Fruit fly (Drosophila melanogaster) whole organism, wandering third instar larva: Measurements from ENCODE around the gene CG5149.

Experiments used
- CG32264 ChIP-seq: fragments of 200-800 bp; sonication (Bioruptor generic); optimal IDR thresholded peaks from 2 replicates; lab custom pipeline; 2016; ENCODE audit warnings: missing biosample characterization, missing genetic modification characterization
- CG9705 ChIP-seq: fragments of 200-800 bp; sonication (Bioruptor generic); optimal IDR thresholded peaks from 2 replicates; lab custom pipeline; 2018; ENCODE audit warnings: missing biosample characterization, mild to moderate bottlenecking, missing genetic modification characterization
- Dif ChIP-seq: fragments of 200-275, 200-300 bp; sonication (Bioruptor generic); optimal IDR thresholded peaks from 2 replicates; lab custom pipeline; 2018; ENCODE audit warnings: missing biosample characterization, missing genetic modification characterization; ENCODE audit not compliant: partially characterized antibody
- GATAd ChIP-seq: sonication (Bioruptor generic); optimal IDR thresholded peaks from 2 replicates; lab custom pipeline; 2016; ENCODE audit warnings: missing biosample characterization, missing genetic modification characterization
- HLH106 ChIP-seq: fragments of 200-800 bp; optimal IDR thresholded peaks from 3 replicates; lab custom pipeline; 2019; ENCODE audit warnings: missing biosample characterization, mild to moderate bottlenecking, missing genetic modification characterization, moderate library complexity
- Hnf4 ChIP-seq: fragments of 200-800 bp; sonication (Bioruptor generic); optimal IDR thresholded peaks from 2 replicates; lab custom pipeline; 2016; ENCODE audit warnings: missing biosample characterization, mild to moderate bottlenecking, missing genetic modification characterization
- Hr78 ChIP-seq: fragments of >200 bp; optimal IDR thresholded peaks from 2 replicates; lab custom pipeline; 2017; ENCODE audit warnings: missing biosample characterization, missing genetic modification characterization
- Jra ChIP-seq: sonication (Bioruptor generic); optimal IDR thresholded peaks from 2 replicates; lab custom pipeline; 2016; ENCODE audit warnings: missing biosample characterization, missing genetic modification characterization
- Mio ChIP-seq: sonication (Bioruptor generic); optimal IDR thresholded peaks from 2 replicates; lab custom pipeline; 2016; ENCODE audit warnings: missing biosample characterization, missing genetic modification characterization
- Myc ChIP-seq: fragments of >200 bp; optimal IDR thresholded peaks from 2 replicates; lab custom pipeline; 2017
- N ChIP-seq: fragments of >200 bp; optimal IDR thresholded peaks from 2 replicates; lab custom pipeline; 2018; ENCODE audit warnings: missing biosample characterization, missing external identifiers, missing genetic modification characterization
- OdsH ChIP-seq: fragments of 200-800 bp; sonication (Bioruptor generic); optimal IDR thresholded peaks from 2 replicates; lab custom pipeline; 2016; ENCODE audit warnings: missing biosample characterization, mild to moderate bottlenecking, missing genetic modification characterization
- Rel ChIP-seq, 2 experiments: fragments of 200-800 bp; sonication (Bioruptor generic) in 1 of 2; optimal IDR thresholded peaks; 2 replicates in 1 of 2; 3 replicates in 1 of 2; lab custom pipeline; 2016 to 2019; ENCODE audit warnings: mild to moderate bottlenecking in 2 of 2, missing biosample characterization in 2 of 2, missing genetic modification characterization in 2 of 2, moderate library complexity in 1 of 2
- Sp1 ChIP-seq: fragments of 200-800 bp; sonication (Bioruptor generic); optimal IDR thresholded peaks from 3 replicates; lab custom pipeline; 2019; ENCODE audit warnings: missing biosample characterization, mild to moderate bottlenecking, missing genetic modification characterization, moderate library complexity
- br ChIP-seq: fragments of 200-800 bp; sonication (Bioruptor generic); optimal IDR thresholded peaks from 2 replicates; lab custom pipeline; 2016; ENCODE audit warnings: missing biosample characterization, missing genetic modification characterization
- brk ChIP-seq: fragments of 200-800 bp; sonication (Bioruptor generic); optimal IDR thresholded peaks from 2 replicates; lab custom pipeline; 2016; ENCODE audit warnings: missing biosample characterization, mild to moderate bottlenecking, missing genetic modification characterization
- dl ChIP-seq, 2 experiments: fragments of 175-275, 200-275 bp in 1 of 2; fragments of 200-275 bp in 1 of 2; sonication (Bioruptor generic); optimal IDR thresholded peaks; lab custom pipeline; 2018; ENCODE audit warnings: mild to moderate bottlenecking in 2 of 2, missing biosample characterization in 2 of 2, missing genetic modification characterization in 2 of 2, moderate library complexity in 2 of 2; ENCODE audit not compliant: partially characterized antibody in 2 of 2, insufficient read depth in 1 of 2
- dmrt93B ChIP-seq: fragments of 200-800 bp; sonication (Bioruptor generic); optimal IDR thresholded peaks from 2 replicates; lab custom pipeline; 2018; ENCODE audit warnings: missing biosample characterization, mild to moderate bottlenecking, missing genetic modification characterization
- dsf ChIP-seq: sonication (Bioruptor generic); optimal IDR thresholded peaks from 2 replicates; lab custom pipeline; 2016; ENCODE audit warnings: missing biosample characterization, missing genetic modification characterization, borderline replicate concordance
- ey ChIP-seq: fragments of 200-800 bp; sonication (Bioruptor generic); optimal IDR thresholded peaks from 2 replicates; lab custom pipeline; 2016; ENCODE audit warnings: missing biosample characterization, missing genetic modification characterization
- foxo ChIP-seq, 2 experiments: fragments of 200-800 bp; sonication (Bioruptor generic); optimal IDR thresholded peaks; 2 replicates in 1 of 2; 3 replicates in 1 of 2; lab custom pipeline; 2016 to 2017; ENCODE audit warnings: missing biosample characterization in 2 of 2, missing genetic modification characterization in 2 of 2
- fru ChIP-seq: fragments of 200-800 bp; sonication (Bioruptor generic); optimal IDR thresholded peaks from 3 replicates; lab custom pipeline; 2016; ENCODE audit warnings: missing biosample characterization, mild to moderate bottlenecking, missing genetic modification characterization
- h ChIP-seq: fragments of 200-800 bp; sonication (Bioruptor generic); optimal IDR thresholded peaks from 3 replicates; lab custom pipeline; 2016; ENCODE audit warnings: missing biosample characterization, mild to moderate bottlenecking, missing genetic modification characterization
- jim ChIP-seq: fragments of 175-275, 200-325 bp; sonication (Bioruptor generic); optimal IDR thresholded peaks from 2 replicates; lab custom pipeline; 2016; ENCODE audit warnings: missing biosample characterization, mild to moderate bottlenecking, missing genetic modification characterization
- lola ChIP-seq: fragments of >200 bp; optimal IDR thresholded peaks from 2 replicates; lab custom pipeline; 2017; ENCODE audit warnings: missing biosample characterization, missing genetic modification characterization
- pan ChIP-seq: fragments of >200 bp; optimal IDR thresholded peaks from 2 replicates; lab custom pipeline; 2017
- psq ChIP-seq: fragments of 200-800 bp; sonication (Bioruptor generic); optimal IDR thresholded peaks from 3 replicates; lab custom pipeline; 2017; ENCODE audit warnings: missing biosample characterization, mild to moderate bottlenecking, missing genetic modification characterization, moderate library complexity
- sage ChIP-seq: fragments of 200-800 bp; sonication (Bioruptor generic); optimal IDR thresholded peaks from 2 replicates; lab custom pipeline; 2016; ENCODE audit warnings: missing biosample characterization, mild to moderate bottlenecking, missing genetic modification characterization
- sv ChIP-seq: fragments of 200-800 bp; sonication (Bioruptor generic); optimal IDR thresholded peaks from 3 replicates; lab custom pipeline; 2016; ENCODE audit warnings: missing biosample characterization, missing genetic modification characterization
- tai ChIP-seq: sonication (Bioruptor generic); optimal IDR thresholded peaks from 2 replicates; lab custom pipeline; 2016; ENCODE audit warnings: missing biosample characterization, missing genetic modification characterization
- usp ChIP-seq: fragments of >200 bp; optimal IDR thresholded peaks from 2 replicates; lab custom pipeline; 2017; ENCODE audit warnings: missing biosample characterization, missing genetic modification characterization
- woc ChIP-seq: sonication (Bioruptor generic); optimal IDR thresholded peaks from 2 replicates; lab custom pipeline; 2016; ENCODE audit warnings: missing biosample characterization, mild to moderate bottlenecking, missing genetic modification characterization

The CG5149 gene

dm6 chr2L:7386555-7387420 is 1.3 kb downstream of the CG5149 start:
- TF ChIP-seq lola (GFP tag; lab: Kevin White, UChicago) (no peak), dl (GFP tag; optimal IDR thresholded peaks at IDR 0.05; lab: Kevin White, UChicago; ENCODE audit: insufficient read depth in 1 of 2, partially characterized antibody in 2 of 2) (no peak), dsf (GFP tag; lab: Kevin White, UChicago) (no peak)

- TF ChIP-seq Hr78 (no peak), dl (GFP tag; optimal IDR thresholded peaks at IDR 0.05; lab: Kevin White, UChicago; ENCODE audit: insufficient read depth in 1 of 2, partially characterized antibody in 2 of 2) (no peak), Rel (GFP tag; optimal IDR thresholded peaks at IDR 0.05; lab: Kevin White, UChicago) (no peak), Rel (tag; optimal IDR thresholded peaks at IDR 0.05; lab: Kevin White, UChicago) (no peak), brk (GFP tag; lab: Kevin White, UChicago) (no peak)
Measured at dm6 chr2L:7377402-7377801, 10.7 kb downstream of the CG5149 start, which contains the start of gene ninaC. ninaC (plus strand) TSS chr2L:7377702.

- TF ChIP-seq pan (lab: Kevin White, UChicago) (no peak), GATAd (GFP tag; lab: Kevin White, UChicago) (peak; percentile 16), CG9705 (GFP tag; lab: Kevin White, UChicago) (peak; percentile 29), jim (GFP tag; lab: Kevin White, UChicago) (no peak), tai (no peak), woc (GFP tag; lab: Kevin White, UChicago) (peak; percentile 41), OdsH (GFP tag; lab: Kevin White, UChicago) (peak; percentile 83), h (peak; percentile 81), fru (GFP tag; lab: Kevin White, UChicago) (peak; percentile 61), HLH106 (tag; lab: Kevin White, UChicago) (peak; percentile 81), CG32264 (GFP tag; lab: Kevin White, UChicago) (peak; percentile 6), dmrt93B (GFP tag; lab: Kevin White, UChicago) (peak; percentile 65), brk (GFP tag; lab: Kevin White, UChicago) (peak; percentile 35), br (GFP tag; lab: Kevin White, UChicago) (peak; percentile 76), dsf (GFP tag; lab: Kevin White, UChicago) (no peak), foxo (GFP tag; optimal IDR thresholded peaks at IDR 0.05; lab: Kevin White, UChicago) (peak in 1 of 2 experiments; percentile 81), ey (GFP tag; lab: Kevin White, UChicago) (peak; percentile 83), usp (no peak), psq (GFP tag; lab: Kevin White, UChicago) (peak; percentile 59), Jra (GFP tag; lab: Kevin White, UChicago) (peak; percentile 8), Myc (no peak), Hnf4 (GFP tag; lab: Kevin White, UChicago) (peak; percentile 77)
Measured at dm6 chr2L:7376157-7376556, 11.9 kb downstream of the CG5149 start.

- TF ChIP-seq sv, result no peak
- no peak for TF ChIP-seq psq (GFP tag; lab: Kevin White, UChicago)
- TF ChIP-seq ey (GFP tag; lab: Kevin White, UChicago), result no peak
- TF ChIP-seq Hnf4 (GFP tag; lab: Kevin White, UChicago), result no peak
- no peak for TF ChIP-seq pan (lab: Kevin White, UChicago)
- no peak for TF ChIP-seq CG32264 (GFP tag; lab: Kevin White, UChicago)
- TF ChIP-seq Sp1, result no peak
- no peak for TF ChIP-seq Rel (GFP tag; optimal IDR thresholded peaks at IDR 0.05; lab: Kevin White, UChicago)
- no peak for TF ChIP-seq Rel (tag; optimal IDR thresholded peaks at IDR 0.05; lab: Kevin White, UChicago)
- TF ChIP-seq Myc, result no peak
- no peak for TF ChIP-seq Dif
- TF ChIP-seq lola (GFP tag; lab: Kevin White, UChicago), result no peak
- TF ChIP-seq brk (GFP tag; lab: Kevin White, UChicago), result no peak
- no peak for TF ChIP-seq foxo (GFP tag; optimal IDR thresholded peaks at IDR 0.05; lab: Kevin White, UChicago)
- no peak for TF ChIP-seq sage (GFP tag; lab: Kevin White, UChicago)
- no peak for TF ChIP-seq N
- no peak for TF ChIP-seq dsf (GFP tag; lab: Kevin White, UChicago)
- TF ChIP-seq Mio (GFP tag; lab: Kevin White, UChicago), result no peak
Measured at dm6 chr2L:7363079-7363478, 25.0 kb downstream of the CG5149 start, which contains the start of gene Wnt10. Wnt10 (plus strand) TSS chr2L:7363379.
